Worm (Caenorhabditis elegans) whole organism, L4 larva: ENCODE results near the gene F40G9.14.

ENCODE experiments used
- F10B5.3 ChIP-seq: sonication (generic microtip); optimal IDR thresholded peaks from 2 replicates; lab custom pipeline; 2016; ENCODE audit warnings: mild to moderate bottlenecking, missing genetic modification characterization, missing compliant biosample characterization
- F37D6.2 ChIP-seq: sonication (generic microtip); optimal IDR thresholded peaks from 2 replicates; lab custom pipeline; 2016; ENCODE audit warnings: mild to moderate bottlenecking, missing genetic modification characterization, missing compliant biosample characterization
- F49E8.2 ChIP-seq: sonication (generic microtip); optimal IDR thresholded peaks from 2 replicates; lab custom pipeline; 2016; ENCODE audit warnings: missing compliant biosample characterization, mild to moderate bottlenecking, missing genetic modification characterization, borderline replicate concordance
- R02D3.7 ChIP-seq: fragments of 150-350 bp; sonication (generic microtip); optimal IDR thresholded peaks from 3 replicates; lab custom pipeline; 2014; ENCODE audit warnings: missing biosample characterization, missing genetic modification characterization
- T20F7.1 ChIP-seq: fragments of 200-800 bp; sonication (Bioruptor generic); optimal IDR thresholded peaks from 2 replicates; lab custom pipeline; 2018; ENCODE audit warnings: mild to moderate bottlenecking, missing genetic modification characterization, missing compliant biosample characterization
- T26A8.4 ChIP-seq: fragments of 200-800 bp; sonication (Bioruptor generic); IDR thresholded peaks from 2 replicates; pipeline ENCODE4 v1.3.6; 2022; ENCODE audit warnings: missing genetic modification characterization, missing compliant biosample characterization
- Y75B8A.6 ChIP-seq: fragments of 200-800 bp; sonication (Bioruptor generic); IDR thresholded peaks from 2 replicates; pipeline ENCODE4 v1.3.6; 2022; ENCODE audit warnings: missing genetic modification reagents, missing genetic modification characterization, missing compliant biosample characterization
- ZK337.2 ChIP-seq: fragments of 200-800 bp; sonication (Bioruptor generic); IDR thresholded peaks from 2 replicates; pipeline ENCODE4 v1.3.6; 2022; ENCODE audit warnings: missing genetic modification reagents, missing genetic modification characterization, missing compliant biosample characterization
- aha-1 ChIP-seq: fragments of 150-350 bp; peaks from one replicate; lab custom pipeline; 2014; ENCODE audit warnings: missing biosample characterization, missing genetic modification characterization
- ama-1 ChIP-seq: fragments of 150-350 bp; optimal IDR thresholded peaks from 2 replicates; lab custom pipeline; 2014; ENCODE audit warnings: inconsistent platforms, mixed read lengths
- ces-1 ChIP-seq: fragments of 150-350 bp; sonication (generic microtip); optimal IDR thresholded peaks from 4 replicates; lab custom pipeline; 2014; ENCODE audit warnings: missing biosample characterization, missing genetic modification reagents, missing genetic modification characterization
- daf-16 ChIP-seq, 3 experiments: sonication (generic microtip); optimal IDR thresholded peaks; 2 replicates each; lab custom pipeline; 2016 to 2017; ENCODE audit warnings: missing genetic modification characterization in 3 of 3, missing genetic modification reagents in 3 of 3, mild to moderate bottlenecking in 2 of 3, missing compliant biosample characterization in 2 of 3, missing biosample characterization in 1 of 3, moderate library complexity in 1 of 3
- dmd-6 ChIP-seq: fragments of 200-800 bp; sonication (Bioruptor generic); IDR thresholded peaks from 2 replicates; pipeline ENCODE4 v1.3.6; 2022; ENCODE audit warnings: missing genetic modification reagents, missing genetic modification characterization, missing compliant biosample characterization
- dmd-8 ChIP-seq: fragments of 200-800 bp; sonication (Bioruptor generic); IDR thresholded peaks from 2 replicates; pipeline ENCODE4 v1.3.6; 2022; ENCODE audit warnings: missing genetic modification characterization, missing compliant biosample characterization
- dve-1 ChIP-seq: sonication (generic microtip); optimal IDR thresholded peaks from 2 replicates; lab custom pipeline; 2017; ENCODE audit warnings: antibody characterized with exemption, mild to moderate bottlenecking, missing genetic modification characterization, missing compliant biosample characterization; ENCODE audit not compliant: insufficient read depth
- egl-27 ChIP-seq: sonication (generic microtip); optimal IDR thresholded peaks from 3 replicates; lab custom pipeline; 2017; ENCODE audit warnings: missing biosample characterization, missing genetic modification reagents, missing genetic modification characterization
- fkh-10 ChIP-seq: fragments of 150-350 bp; optimal IDR thresholded peaks from 2 replicates; lab custom pipeline; 2014; ENCODE audit warnings: missing biosample characterization, missing genetic modification reagents, missing genetic modification characterization
- fos-1 ChIP-seq: fragments of 150-350 bp; optimal IDR thresholded peaks from 2 replicates; lab custom pipeline; 2014; ENCODE audit warnings: missing biosample characterization, missing genetic modification characterization
- hlh-30 ChIP-seq: sonication (generic microtip); optimal IDR thresholded peaks from 2 replicates; lab custom pipeline; 2017; ENCODE audit warnings: antibody characterized with exemption, mild to moderate bottlenecking, missing genetic modification characterization, missing compliant biosample characterization; ENCODE audit not compliant: insufficient read depth
- hmg-1.1 ChIP-seq: fragments of 200-800 bp; sonication (Bioruptor generic); IDR thresholded peaks from 2 replicates; pipeline ENCODE4 v1.3.6; 2022; ENCODE audit warnings: missing genetic modification reagents, missing genetic modification characterization, missing compliant biosample characterization
- lim-7 ChIP-seq: fragments of 200-800 bp; sonication (Bioruptor generic); IDR thresholded peaks from 2 replicates; pipeline ENCODE4 v1.3.6; 2022; ENCODE audit warnings: missing genetic modification characterization, missing compliant biosample characterization
- lin-29 ChIP-seq: fragments of 200-800 bp; sonication (Bioruptor generic); IDR thresholded peaks from 2 replicates; pipeline ENCODE4 v1.3.6; 2022; ENCODE audit warnings: missing genetic modification reagents, missing genetic modification characterization, missing compliant biosample characterization
- lir-3 ChIP-seq: sonication (generic microtip); optimal IDR thresholded peaks from 2 replicates; lab custom pipeline; 2016; ENCODE audit warnings: mild to moderate bottlenecking, missing genetic modification characterization, missing compliant biosample characterization
- madf-5 ChIP-seq, 2 experiments: fragments of 200-800 bp; sonication (Bioruptor generic); IDR thresholded peaks; 2 replicates each; pipeline ENCODE4 v1.3.6; 2022; ENCODE audit warnings: missing compliant biosample characterization in 2 of 2, missing genetic modification characterization in 2 of 2
- mep-1 ChIP-seq: fragments of 150-350 bp; sonication (generic microtip); optimal IDR thresholded peaks from 3 replicates; lab custom pipeline; 2014; ENCODE audit warnings: missing biosample characterization, missing genetic modification characterization
- mes-2 ChIP-seq: sonication (generic microtip); optimal IDR thresholded peaks from 2 replicates; lab custom pipeline; 2016; ENCODE audit warnings: missing genotype, mild to moderate bottlenecking, missing genetic modification characterization, missing compliant biosample characterization; ENCODE audit not compliant: poor library complexity, severe bottlenecking
- nhr-102 ChIP-seq: sonication (generic microtip); optimal IDR thresholded peaks from 2 replicates; lab custom pipeline; 2016; ENCODE audit warnings: mild to moderate bottlenecking, missing genetic modification characterization, moderate library complexity, missing compliant biosample characterization
- nhr-111 ChIP-seq: fragments of 200-800 bp; sonication (Bioruptor generic); optimal IDR thresholded peaks from 2 replicates; lab custom pipeline; 2018; ENCODE audit warnings: mild to moderate bottlenecking, missing genetic modification characterization, missing compliant biosample characterization
- nhr-28 ChIP-seq: fragments of 150-350 bp; optimal IDR thresholded peaks from 2 replicates; lab custom pipeline; 2014; ENCODE audit warnings: missing biosample characterization, missing genetic modification characterization
- nhr-42 ChIP-seq: fragments of 200-800 bp; sonication (Bioruptor generic); IDR thresholded peaks from 2 replicates; pipeline ENCODE4 v1.3.6; 2022; ENCODE audit warnings: missing genetic modification characterization, missing compliant biosample characterization
- nhr-48 ChIP-seq: sonication (generic microtip); optimal IDR thresholded peaks from 2 replicates; lab custom pipeline; 2016; ENCODE audit warnings: mild to moderate bottlenecking, missing genetic modification characterization, missing compliant biosample characterization
- nhr-76 ChIP-seq: fragments of 150-350 bp; optimal IDR thresholded peaks from 2 replicates; lab custom pipeline; 2014; ENCODE audit warnings: missing biosample characterization, missing genetic modification characterization
- nhr-77 ChIP-seq: fragments of 150-350 bp; optimal IDR thresholded peaks from 2 replicates; lab custom pipeline; 2014; ENCODE audit warnings: missing biosample characterization, missing genetic modification characterization
- pqm-1 ChIP-seq: sonication (generic microtip); optimal IDR thresholded peaks from 2 replicates; lab custom pipeline; 2017; ENCODE audit warnings: missing biosample characterization, missing genetic modification characterization
- set-16 ChIP-seq: fragments of 200-800 bp; sonication (Bioruptor generic); IDR thresholded peaks from 2 replicates; pipeline ENCODE4 v1.3.6; 2022; ENCODE audit warnings: missing genetic modification reagents, missing genetic modification characterization, missing compliant biosample characterization
- snpc-1.2 ChIP-seq: fragments of 200-800 bp; sonication (Bioruptor generic); IDR thresholded peaks from 2 replicates; pipeline ENCODE4 v1.3.6; 2022; ENCODE audit warnings: missing genetic modification reagents, missing genetic modification characterization, missing compliant biosample characterization
- snpc-4 ChIP-seq: fragments of 150-350 bp; optimal IDR thresholded peaks from 2 replicates; lab custom pipeline; 2014; ENCODE audit warnings: missing biosample characterization, missing genetic modification characterization
- spr-1 ChIP-seq: sonication (generic microtip); optimal IDR thresholded peaks from 2 replicates; lab custom pipeline; 2016; ENCODE audit warnings: mild to moderate bottlenecking, missing genetic modification characterization, missing compliant biosample characterization
- tra-1 ChIP-seq: fragments of 200-800 bp; sonication (Bioruptor generic); IDR thresholded peaks from 2 replicates; pipeline ENCODE4 v1.3.6; 2022; ENCODE audit warnings: missing genetic modification reagents, missing genetic modification characterization, missing compliant biosample characterization
- unc-130 ChIP-seq: sonication (generic microtip); optimal IDR thresholded peaks from 2 replicates; lab custom pipeline; 2016; ENCODE audit warnings: missing genetic modification reagents, missing genetic modification characterization, missing compliant biosample characterization
- unc-62 ChIP-seq, 3 experiments: fragments of 150-350 bp in 1 of 3; sonication (generic microtip); optimal IDR thresholded peaks in 2 of 3; peaks in 1 of 3; 1 replicate in 1 of 3; 2 replicates in 2 of 3; lab custom pipeline; 2014 to 2017; ENCODE audit warnings: missing biosample characterization in 3 of 3, missing genetic modification characterization in 3 of 3, missing genetic modification reagents in 3 of 3, missing genotype in 1 of 3
- zfp-3 ChIP-seq: fragments of 200-800 bp; sonication (Bioruptor generic); conservative IDR thresholded peaks from 2 replicates; pipeline ENCODE4 v1.3.6; 2022; ENCODE audit warnings: missing genetic modification reagents, missing genetic modification characterization, missing compliant biosample characterization
- ztf-7 ChIP-seq: fragments of 150-350 bp; optimal IDR thresholded peaks from 2 replicates; lab custom pipeline; 2014; ENCODE audit warnings: missing biosample characterization, missing genetic modification characterization

The F40G9.14 gene

DNA sequence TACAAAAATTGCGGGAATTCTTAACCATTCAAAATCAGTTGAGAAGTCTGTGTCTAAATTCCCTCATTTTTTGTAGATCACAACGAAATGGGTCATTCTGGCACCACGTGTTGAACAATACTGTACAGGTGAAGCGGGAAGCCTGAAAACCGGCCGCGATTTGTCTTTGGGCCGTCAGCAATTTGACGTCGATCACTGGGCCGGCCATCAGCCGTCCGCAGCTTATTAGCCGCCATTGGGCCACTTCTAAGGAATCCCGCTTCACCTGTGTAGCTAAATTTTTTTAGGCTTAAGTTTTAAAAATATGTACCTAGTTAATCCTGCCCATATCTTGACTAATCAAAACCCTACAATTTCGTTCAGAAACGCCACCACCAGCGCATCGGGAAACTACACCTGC lies 17.9 kb downstream of the F40G9.14 start (continued):
- 0 out of 4 replicates have a peak, but pooled peaks of 1 of the 2 experiments have one; percentile 35 for TF ChIP-seq madf-5 (GFP tag; IDR thresholded peaks at IDR 0.05; lab: Robert Waterston, UW)
- no peak for TF ChIP-seq lim-7 (GFP tag; lab: Robert Waterston, UW)
- TF ChIP-seq ama-1 (lab: Kevin White, UChicago) = no peak
- TF ChIP-seq lin-29 = no peak
- TF ChIP-seq T20F7.1 = no peak
- no peak for TF ChIP-seq unc-130 (GFP tag; lab: Kevin White, UChicago)
- TF ChIP-seq zfp-3 (GFP tag; lab: Robert Waterston, UW) = no peak
- no peak for TF ChIP-seq fos-1
- TF ChIP-seq Y75B8A.6 (GFP tag; lab: Robert Waterston, UW) = no peak
- TF ChIP-seq T26A8.4 (GFP tag; lab: Robert Waterston, UW) = no peak
- TF ChIP-seq nhr-28 (tag; lab: Kevin White, UChicago) = no peak

- TF ChIP-seq fkh-10 (GFP tag; lab: Kevin White, UChicago) = no peak
- TF ChIP-seq unc-62 (GFP tag; optimal IDR thresholded peaks at IDR 0.05 in 1 of 2; lab: Kevin White, UChicago) = peak in 1 of 2 experiments; percentile 90
- no peak for TF ChIP-seq unc-62 (tag; optimal IDR thresholded peaks at IDR 0.05; lab: Kevin White, UChicago)
These were observed 18.5 kb downstream of the F40G9.14 start for ce11 chrIII:159149-159548.

DNA sequence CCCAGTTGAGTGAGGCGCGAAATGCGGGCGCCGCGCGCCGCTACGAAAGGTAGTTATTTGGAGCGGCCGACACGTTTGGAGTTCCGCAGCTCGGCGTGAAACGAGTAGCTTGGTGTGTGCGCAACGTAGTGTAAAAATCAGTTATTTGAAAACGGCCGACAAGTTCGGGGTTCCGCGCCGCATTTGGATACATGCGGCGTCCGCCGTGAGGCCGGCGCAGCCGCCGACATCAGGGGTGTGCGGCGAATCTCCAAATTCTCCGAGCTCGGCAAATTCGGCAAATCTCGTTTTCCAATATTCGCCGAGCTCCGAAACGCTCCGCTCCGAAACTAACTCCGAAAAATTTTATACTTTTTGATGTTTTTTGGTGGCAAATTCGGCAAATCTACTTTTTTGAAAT lies 19.6 kb downstream of the F40G9.14 start:
- TF ChIP-seq nhr-102 (tag; lab: Kevin White, UChicago) (no peak), set-16 (GFP tag; lab: Robert Waterston, UW) (peak; percentile 78), aha-1 (tag; lab: Kevin White, UChicago) (peak; percentile 17)
- TF ChIP-seq, all 104 proteins: peak for 2

- no peak for TF ChIP-seq nhr-48 (tag; lab: Kevin White, UChicago)
- no peak for TF ChIP-seq ztf-7
- no peak for TF ChIP-seq mes-2 (tag; lab: Kevin White, UChicago)
- no peak for TF ChIP-seq F10B5.3 (tag; lab: Kevin White, UChicago)
- TF ChIP-seq egl-27 (tag; lab: Kevin White, UChicago) = no peak
- TF ChIP-seq lir-3 (tag; lab: Kevin White, UChicago) = no peak
These were observed 21.0 kb downstream of the F40G9.14 start, which contains the start of the genes zig-13 and ver-1 for ce11 chrIII:156645-157044. zig-13 (minus strand) TSS chrIII:156745. ver-1 (plus strand) TSS chrIII:156824.

ce11 chrIII:154168-154567 lies 23.4 kb downstream of the F40G9.14 start:
- TF ChIP-seq nhr-111 (GFP tag; lab: Kevin White, UChicago) (no peak), aha-1 (tag; lab: Kevin White, UChicago) (no peak), F49E8.2 (tag; lab: Kevin White, UChicago) (no peak), dve-1 (tag; lab: Kevin White, UChicago) (peak; percentile 95), pqm-1 (peak; percentile 100), tra-1 (GFP tag; lab: Robert Waterston, UW) (peak; percentile 91), snpc-1.2 (GFP tag; lab: Robert Waterston, UW) (no peak), nhr-77 (tag; lab: Kevin White, UChicago) (peak; percentile 94), daf-16 (GFP tag; optimal IDR thresholded peaks at IDR 0.05; lab: Kevin White, UChicago) (peak in 1 of 2 experiments; percentile 49), daf-16 (tag; optimal IDR thresholded peaks at IDR 0.05; lab: Kevin White, UChicago) (peak; percentile 86), T26A8.4 (GFP tag; lab: Robert Waterston, UW) (0 out of 2 replicates have a peak, but pooled peaks have one; percentile 19), egl-27 (tag; lab: Kevin White, UChicago) (no peak), dmd-6 (GFP tag; lab: Robert Waterston, UW) (peak; percentile 98), R02D3.7 (tag; lab: Kevin White, UChicago) (no peak), hmg-1.1 (GFP tag; lab: Robert Waterston, UW) (no peak), ces-1 (GFP tag; lab: Kevin White, UChicago) (no peak), dmd-8 (no peak), nhr-42 (GFP tag; lab: Robert Waterston, UW) (no peak), nhr-76 (tag; lab: Kevin White, UChicago) (no peak), snpc-4 (tag; lab: Kevin White, UChicago) (no peak), mep-1 (tag; lab: Kevin White, UChicago) (no peak), hlh-30 (tag; lab: Kevin White, UChicago) (no peak), spr-1 (tag; lab: Kevin White, UChicago) (no peak), Y75B8A.6 (GFP tag; lab: Robert Waterston, UW) (no peak), ZK337.2 (GFP tag; lab: Robert Waterston, UW) (no peak), F37D6.2 (tag; lab: Kevin White, UChicago) (no peak)
